Fruit fly (Drosophila melanogaster) whole organism, embryonic: Measurements from ENCODE around the gene nerfin-2.
A peak's percentile ranks its signal among the peaks of the same experiment; 100 is the strongest.

ENCODE experiments used
- Ada2b ChIP-seq: fragments of 200-800 bp; sonication (Bioruptor generic); IDR thresholded peaks from 2 replicates; pipeline ENCODE4 v1.3.6; 2022; ENCODE audit warnings: missing biosample characterization, missing genetic modification characterization
- CG10565 ChIP-seq: fragments of 200-800 bp; sonication (Bioruptor generic); optimal IDR thresholded peaks from 3 replicates; lab custom pipeline; 2016; ENCODE audit warnings: missing biosample characterization, mild to moderate bottlenecking, missing genetic modification characterization
- CG12104 ChIP-seq: fragments of 200-800 bp; sonication (Bioruptor generic); optimal IDR thresholded peaks from 3 replicates; lab custom pipeline; 2016; ENCODE audit warnings: missing biosample characterization, missing genetic modification characterization
- CG15011 ChIP-seq: fragments of 200-800 bp; sonication (Bioruptor generic); optimal IDR thresholded peaks from 3 replicates; lab custom pipeline; 2018; ENCODE audit warnings: missing biosample characterization, mild to moderate bottlenecking, missing genetic modification characterization
- CG1602 ChIP-seq: fragments of 200-800 bp; sonication (Bioruptor generic); optimal IDR thresholded peaks from 3 replicates; lab custom pipeline; 2016; ENCODE audit warnings: missing biosample characterization, missing genetic modification characterization
- CG17568 ChIP-seq: fragments of 200-800 bp; sonication (Bioruptor generic); optimal IDR thresholded peaks from 2 replicates; lab custom pipeline; 2018; ENCODE audit warnings: missing biosample characterization, mild to moderate bottlenecking, missing genetic modification characterization, moderate library complexity
- CG18599 ChIP-seq: fragments of 200-800 bp; sonication (Bioruptor generic); optimal IDR thresholded peaks from 3 replicates; lab custom pipeline; 2017; ENCODE audit warnings: missing biosample characterization, missing genetic modification characterization, mild to moderate bottlenecking, moderate library complexity, missing genetic modification reagents
- CG2678 ChIP-seq: fragments of 200-800 bp; sonication (Bioruptor generic); optimal IDR thresholded peaks from 3 replicates; lab custom pipeline; 2019; ENCODE audit warnings: missing biosample characterization, mild to moderate bottlenecking, missing genetic modification characterization, moderate library complexity
- CG30403 ChIP-seq: fragments of 200-800 bp; sonication (Bioruptor generic); optimal IDR thresholded peaks from 3 replicates; lab custom pipeline; 2016; ENCODE audit warnings: missing biosample characterization, missing genetic modification characterization
- CG4328 ChIP-seq: fragments of 200-800 bp; sonication (Bioruptor generic); optimal IDR thresholded peaks from 3 replicates; lab custom pipeline; 2017; ENCODE audit warnings: missing biosample characterization, missing genetic modification reagents, missing genetic modification characterization
- CG4707 ChIP-seq: fragments of 200-800 bp; sonication (Bioruptor generic); optimal IDR thresholded peaks from 2 replicates; lab custom pipeline; 2018; ENCODE audit warnings: missing biosample characterization, mild to moderate bottlenecking, missing genetic modification characterization, moderate library complexity
- CG4730 ChIP-seq: fragments of 200-800 bp; sonication (Bioruptor generic); IDR thresholded peaks from 2 replicates; pipeline ENCODE4 v1.3.6; 2022; ENCODE audit warnings: missing biosample characterization, missing genetic modification characterization
- CG6689 ChIP-seq: fragments of 200-800 bp; sonication (Bioruptor generic); IDR thresholded peaks from 2 replicates; pipeline ENCODE4 v1.3.6; 2022; ENCODE audit warnings: missing biosample characterization, missing genetic modification characterization
- CG7271 ChIP-seq: fragments of 200-800 bp; sonication (Bioruptor generic); optimal IDR thresholded peaks from 2 replicates; lab custom pipeline; 2018; ENCODE audit warnings: missing biosample characterization, mild to moderate bottlenecking, missing genetic modification characterization, moderate library complexity
- CG7928 ChIP-seq: fragments of 200-800 bp; sonication (Bioruptor generic); optimal IDR thresholded peaks from 2 replicates; lab custom pipeline; 2017; ENCODE audit warnings: missing biosample characterization, mild to moderate bottlenecking, missing genetic modification characterization
- CG8089 ChIP-seq: fragments of 200-800 bp; sonication (Bioruptor generic); optimal IDR thresholded peaks from 3 replicates; lab custom pipeline; 2016; ENCODE audit warnings: missing biosample characterization, missing genetic modification characterization
- CG9727 ChIP-seq: fragments of 200-800 bp; sonication (Bioruptor generic); optimal IDR thresholded peaks from 3 replicates; lab custom pipeline; 2017; ENCODE audit warnings: missing biosample characterization, mild to moderate bottlenecking, missing genetic modification characterization
- Dad ChIP-seq: fragments of 200-800 bp; sonication (Bioruptor generic); optimal IDR thresholded peaks from 3 replicates; lab custom pipeline; 2016; ENCODE audit warnings: missing biosample characterization, missing genetic modification characterization
- E2f1 ChIP-seq: fragments of 200-800 bp; sonication (Bioruptor generic); IDR thresholded peaks from 2 replicates; pipeline ENCODE4 v1.3.6; 2022; ENCODE audit warnings: missing biosample characterization, missing genetic modification characterization
- HLH54F ChIP-seq: fragments of 200-800 bp; sonication (Bioruptor generic); optimal IDR thresholded peaks from 3 replicates; lab custom pipeline; 2016; ENCODE audit warnings: missing biosample characterization, missing genetic modification characterization
- Mad ChIP-seq: fragments of 200-800 bp; sonication (Bioruptor generic); optimal IDR thresholded peaks from 2 replicates; lab custom pipeline; 2016; ENCODE audit warnings: missing biosample characterization, missing genetic modification characterization
- Med ChIP-seq: fragments of 200-800 bp; sonication (Bioruptor generic); peaks from one replicate; lab custom pipeline; 2016; ENCODE audit warnings: missing biosample characterization, missing genetic modification characterization, mild to moderate bottlenecking, inconsistent platforms, moderate library complexity
- Meics ChIP-seq: fragments of 200-800 bp; sonication (Bioruptor generic); optimal IDR thresholded peaks from 2 replicates; lab custom pipeline; 2017; ENCODE audit warnings: missing biosample characterization, mild to moderate bottlenecking, missing genetic modification characterization
- Mes4 ChIP-seq: fragments of 200-800 bp; sonication (Bioruptor generic); optimal IDR thresholded peaks from 2 replicates; lab custom pipeline; 2016; ENCODE audit warnings: missing biosample characterization, missing genetic modification characterization
- Mrtf ChIP-seq: fragments of 200-800 bp; sonication (Bioruptor generic); IDR thresholded peaks from 3 replicates; pipeline ENCODE4 v1.3.6; 2022; ENCODE audit warnings: missing biosample characterization, missing genetic modification characterization
- Oli ChIP-seq: fragments of 200-800 bp; sonication (Bioruptor generic); optimal IDR thresholded peaks from 2 replicates; lab custom pipeline; 2018; ENCODE audit warnings: missing biosample characterization, mild to moderate bottlenecking, missing genetic modification characterization, moderate library complexity
- Six4 ChIP-seq: fragments of 200-800 bp; sonication (Bioruptor generic); optimal IDR thresholded peaks from 2 replicates; lab custom pipeline; 2016; ENCODE audit warnings: missing biosample characterization, missing genetic modification characterization
- Spps ChIP-seq: fragments of 200-800 bp; sonication (Bioruptor generic); optimal IDR thresholded peaks from 2 replicates; lab custom pipeline; 2018; ENCODE audit warnings: missing biosample characterization, mild to moderate bottlenecking, missing genetic modification characterization
- Sry-β ChIP-seq: fragments of 200-800 bp; sonication (Bioruptor generic); optimal IDR thresholded peaks from 2 replicates; lab custom pipeline; 2018; ENCODE audit warnings: missing biosample characterization, mild to moderate bottlenecking, missing genetic modification characterization, moderate library complexity
- YL-1 ChIP-seq: fragments of 200-800 bp; sonication (Bioruptor generic); optimal IDR thresholded peaks from 3 replicates; lab custom pipeline; 2017; ENCODE audit warnings: missing biosample characterization, mild to moderate bottlenecking, missing genetic modification characterization
- amos ChIP-seq: fragments of 200-800 bp; sonication (Bioruptor generic); IDR thresholded peaks from 2 replicates; pipeline ENCODE4 v1.3.6; 2022; ENCODE audit warnings: missing biosample characterization, missing genetic modification characterization; ENCODE audit not compliant: partially characterized antibody
- ara ChIP-seq: fragments of 200-800 bp; sonication (Bioruptor generic); IDR thresholded peaks from 2 replicates; pipeline ENCODE4 v1.3.6; 2022; ENCODE audit warnings: missing biosample characterization, missing genetic modification characterization
- crc ChIP-seq: fragments of 200-800 bp; sonication (Bioruptor generic); optimal IDR thresholded peaks from 2 replicates; lab custom pipeline; 2016; ENCODE audit warnings: missing biosample characterization, missing genetic modification characterization
- crp ChIP-seq, 2 experiments: fragments of 200-800 bp; sonication (Bioruptor generic); optimal IDR thresholded peaks; 2 replicates in 1 of 2; 3 replicates in 1 of 2; lab custom pipeline; 2017; ENCODE audit warnings: missing biosample characterization in 2 of 2, missing genetic modification characterization in 2 of 2, mild to moderate bottlenecking in 1 of 2, moderate library complexity in 1 of 2
- cwo ChIP-seq: fragments of 200-800 bp; sonication (Bioruptor generic); optimal IDR thresholded peaks from 3 replicates; lab custom pipeline; 2017; ENCODE audit warnings: missing biosample characterization, missing genetic modification characterization, mild to moderate bottlenecking, moderate library complexity, missing genetic modification reagents
- dm ChIP-seq: fragments of 200-800 bp; sonication (Bioruptor generic); optimal IDR thresholded peaks from 3 replicates; lab custom pipeline; 2016; ENCODE audit warnings: missing biosample characterization, missing genetic modification characterization
- eyg ChIP-seq: fragments of 200-800 bp; sonication (Bioruptor generic); optimal IDR thresholded peaks from 3 replicates; lab custom pipeline; 2016; ENCODE audit warnings: missing biosample characterization, missing genetic modification characterization
- hkb ChIP-seq, 2 experiments: fragments of 200-800 bp in 1 of 2; fragments of >200 bp in 1 of 2; sonication (Bioruptor generic) in 1 of 2; IDR thresholded peaks in 1 of 2; optimal IDR thresholded peaks in 1 of 2; 2 replicates each; pipeline versions ENCODE4 v1.3.6 to Lab custom; 2017 to 2022; ENCODE audit warnings: missing biosample characterization in 1 of 2, missing genetic modification characterization in 1 of 2
- hth ChIP-seq: fragments of >200 bp; optimal IDR thresholded peaks from 2 replicates; lab custom pipeline; 2017; ENCODE audit warnings: inconsistent platforms
- kay ChIP-seq: fragments of 200-800 bp; sonication (Bioruptor generic); optimal IDR thresholded peaks from 2 replicates; lab custom pipeline; 2016; ENCODE audit warnings: missing biosample characterization, missing genetic modification characterization
- lilli ChIP-seq: fragments of 200-800 bp; sonication (Bioruptor generic); optimal IDR thresholded peaks from 3 replicates; lab custom pipeline; 2016; ENCODE audit warnings: missing biosample characterization, missing genetic modification characterization
- oc ChIP-seq: fragments of 200-800 bp; sonication (Bioruptor generic); optimal IDR thresholded peaks from 2 replicates; lab custom pipeline; 2018; ENCODE audit warnings: missing biosample characterization, mild to moderate bottlenecking, missing genetic modification characterization, moderate library complexity
- pita ChIP-seq: fragments of 200-800 bp; sonication (Bioruptor generic); optimal IDR thresholded peaks from 2 replicates; lab custom pipeline; 2017; ENCODE audit warnings: missing biosample characterization, mild to moderate bottlenecking, missing genetic modification characterization
- pum ChIP-seq: fragments of 200-800 bp; sonication (Bioruptor generic); optimal IDR thresholded peaks from 2 replicates; lab custom pipeline; 2016; ENCODE audit warnings: missing biosample characterization, missing genetic modification characterization
- sens-2 ChIP-seq: fragments of 200-800 bp; sonication (Bioruptor generic); IDR thresholded peaks from 2 replicates; pipeline ENCODE4 v1.3.6; 2022; ENCODE audit warnings: missing biosample characterization, missing genetic modification characterization
- sima ChIP-seq: fragments of 200-800 bp; sonication (Bioruptor generic); optimal IDR thresholded peaks from 2 replicates; lab custom pipeline; 2016; ENCODE audit warnings: missing biosample characterization, missing genetic modification characterization
- slbo ChIP-seq: fragments of 200-800 bp; sonication (Bioruptor generic); IDR thresholded peaks from 2 replicates; pipeline ENCODE4 v1.3.6; 2022; ENCODE audit warnings: missing biosample characterization, missing genetic modification characterization
- slp2 ChIP-seq: fragments of 200-800 bp; sonication (Bioruptor generic); optimal IDR thresholded peaks from 2 replicates; lab custom pipeline; 2016; ENCODE audit warnings: missing biosample characterization, missing genetic modification characterization
- twi ChIP-seq: fragments of 200-800 bp; optimal IDR thresholded peaks from 2 replicates; lab custom pipeline; 2019; ENCODE audit warnings: missing biosample characterization, mild to moderate bottlenecking, missing genetic modification characterization, moderate library complexity
- zfh2 ChIP-seq: fragments of 200-800 bp; sonication (Bioruptor generic); optimal IDR thresholded peaks from 2 replicates; lab custom pipeline; 2016; ENCODE audit warnings: missing biosample characterization, missing genetic modification characterization

nerfin-2 gene

DNA sequence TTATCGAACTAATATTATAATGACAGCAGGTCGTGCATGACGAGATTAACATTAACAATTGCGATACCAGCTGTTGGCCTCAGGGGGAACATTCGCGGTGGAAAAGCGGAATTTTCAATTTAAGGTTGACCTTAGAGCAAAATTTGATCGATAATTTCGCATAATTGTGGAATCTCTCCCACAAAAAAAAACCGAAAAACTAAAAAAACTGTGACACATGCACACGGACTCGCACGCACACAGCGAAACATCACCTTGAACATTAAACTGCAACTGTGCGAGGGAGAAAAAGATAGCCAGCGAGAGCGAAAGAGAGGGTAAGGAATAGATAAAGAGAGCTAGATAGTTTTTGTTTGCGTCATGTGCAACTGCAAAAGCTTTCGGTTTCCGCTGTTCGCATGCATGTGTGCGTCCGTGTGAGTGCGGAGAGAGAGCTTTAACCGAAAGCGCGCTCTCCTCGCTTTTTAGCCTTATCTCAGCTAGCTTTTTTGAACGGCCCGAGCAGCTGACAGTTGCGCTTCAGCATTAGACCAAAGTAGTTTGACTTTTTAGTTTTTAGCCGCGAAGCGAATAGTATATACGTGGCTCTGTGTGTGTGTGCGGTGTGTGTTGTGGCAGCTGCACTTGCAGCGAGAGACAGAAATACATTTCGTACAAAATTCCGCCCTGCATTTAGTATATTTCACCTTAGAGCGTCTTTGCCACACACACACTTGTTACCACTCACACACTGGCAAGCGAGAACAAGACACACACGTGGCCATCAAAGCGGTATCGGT is 22.5 kb downstream of the nerfin-2 start (continued):
- TF ChIP-seq sima (GFP tag; lab: Kevin White, UChicago) (no peak), CG2678 (tag; lab: Kevin White, UChicago) (peak; percentile 21), Dad (GFP tag; lab: Kevin White, UChicago) (no peak), Med (GFP tag; lab: Kevin White, UChicago) (peak; percentile 84), eyg (GFP tag; lab: Kevin White, UChicago) (no peak), CG12104 (GFP tag; lab: Kevin White, UChicago) (no peak), sens-2 (GFP tag; lab: Robert Waterston, UW) (no peak), Sry-β (no peak), Six4 (GFP tag; lab: Kevin White, UChicago) (no peak), hth (lab: Kevin White, UChicago) (no peak), CG4328 (GFP tag; lab: Kevin White, UChicago) (no peak), Mad (GFP tag; lab: Kevin White, UChicago) (peak; percentile 1), Mes4 (GFP tag; lab: Kevin White, UChicago) (no peak), kay (GFP tag; lab: Kevin White, UChicago) (peak; percentile 29), cwo (GFP tag; lab: Kevin White, UChicago) (peak; percentile 57), Spps (tag; lab: Kevin White, UChicago) (no peak), CG7271 (tag; lab: Kevin White, UChicago) (no peak), dm (GFP tag; lab: Kevin White, UChicago) (no peak), Meics (GFP tag; lab: Kevin White, UChicago) (peak; percentile 5), twi (no peak), slp2 (GFP tag; lab: Kevin White, UChicago) (no peak), YL-1 (GFP tag; lab: Kevin White, UChicago) (no peak), CG4730 (no peak), Oli (tag; lab: Kevin White, UChicago) (no peak), pum (GFP tag; lab: Kevin White, UChicago) (no peak), crp (GFP tag; optimal IDR thresholded peaks at IDR 0.05; lab: Kevin White, UChicago) (peak in 1 of 2 experiments; percentile 58), CG10565 (no peak), CG1602 (no peak), amos (no peak; the same call in 1 of the 2 replicates), CG8089 (no peak), lilli (GFP tag; lab: Kevin White, UChicago) (no peak), CG15011 (GFP tag; lab: Kevin White, UChicago) (no peak), HLH54F (GFP tag; lab: Kevin White, UChicago) (no peak), CG18599 (no peak), crc (GFP tag; lab: Kevin White, UChicago) (no peak), E2f1 (no peak), Mrtf (no peak), oc (tag; lab: Kevin White, UChicago) (peak; percentile 14), CG6689 (GFP tag; lab: Robert Waterston, UW) (no peak), CG4707 (GFP tag; lab: Kevin White, UChicago) (no peak), CG7928 (GFP tag; lab: Kevin White, UChicago) (no peak), pita (GFP tag; lab: Kevin White, UChicago) (no peak), CG30403 (GFP tag; lab: Kevin White, UChicago) (no peak), CG17568 (GFP tag; lab: Kevin White, UChicago) (no peak), hkb (optimal IDR thresholded peaks at IDR 0.05; lab: Kevin White, UChicago) (no peak), hkb (GFP tag; IDR thresholded peaks at IDR 0.05; lab: Robert Waterston, UW) (peak; percentile 30), slbo (GFP tag; lab: Robert Waterston, UW) (0 out of 2 replicates have a peak, but pooled peaks have one; percentile 11), CG9727 (GFP tag; lab: Kevin White, UChicago) (no peak), ara (GFP tag; lab: Robert Waterston, UW) (0 out of 2 replicates have a peak, but pooled peaks have one; percentile 12), Ada2b (GFP tag; lab: Robert Waterston, UW) (no peak), zfh2 (no peak)
